Worm (Caenorhabditis elegans) whole organism, L1 larva: ENCODE results near the gene moc-2.

Experiments
- F16B12.6 ChIP-seq: fragments of 150-350 bp; optimal IDR thresholded peaks from 2 replicates; lab custom pipeline; 2014; ENCODE audit warnings: missing biosample characterization, missing genetic modification characterization
- efl-1 ChIP-seq, 4 experiments: fragments of 150-350 bp; optimal IDR thresholded peaks in 3 of 4; peaks in 1 of 4; 1 replicate in 1 of 4; 2 replicates in 3 of 4; lab custom pipeline; 2014; ENCODE audit warnings: missing biosample characterization in 2 of 4, missing genetic modification characterization in 2 of 4, missing genetic modification reagents in 2 of 4
- elt-2 ChIP-seq: sonication (generic microtip); optimal IDR thresholded peaks from 2 replicates; lab custom pipeline; 2016; ENCODE audit warnings: missing genetic modification characterization, mild to moderate bottlenecking, inconsistent platforms, missing compliant biosample characterization, missing genetic modification reagents
- lin-13 ChIP-seq: fragments of 150-350 bp; optimal IDR thresholded peaks from 2 replicates; lab custom pipeline; 2014; ENCODE audit warnings: missing biosample characterization, missing genetic modification reagents, missing genetic modification characterization
- lin-39 ChIP-seq: fragments of 150-350 bp; optimal IDR thresholded peaks from 2 replicates; lab custom pipeline; 2014; ENCODE audit warnings: missing biosample characterization, missing genetic modification reagents, missing genetic modification characterization
- lsy-2 ChIP-seq, 2 experiments: fragments of 150-350 bp; optimal IDR thresholded peaks; 2 replicates each; lab custom pipeline; 2014; ENCODE audit warnings: missing biosample characterization in 2 of 2, missing genetic modification characterization in 2 of 2
- nhr-76 ChIP-seq: sonication (generic microtip); optimal IDR thresholded peaks from 2 replicates; lab custom pipeline; 2017; ENCODE audit warnings: missing biosample characterization, missing genetic modification characterization
- pag-3 ChIP-seq: sonication (generic microtip); optimal IDR thresholded peaks from 2 replicates; lab custom pipeline; 2017; ENCODE audit warnings: missing genetic modification characterization, mild to moderate bottlenecking, missing compliant biosample characterization, antibody characterized with exemption, borderline replicate concordance; ENCODE audit not compliant: insufficient read depth
- ztf-11 ChIP-seq, 2 experiments: sonication (generic microtip); optimal IDR thresholded peaks; 2 replicates each; lab custom pipeline; 2016 to 2017; ENCODE audit warnings: missing genetic modification characterization in 2 of 2, missing biosample characterization in 1 of 2, missing compliant biosample characterization in 1 of 2

- TF ChIP-seq nhr-76 (tag; lab: Kevin White, UChicago) (no peak), lsy-2 (tag; optimal IDR thresholded peaks at IDR 0.05; lab: Kevin White, UChicago) (no peak), F16B12.6 (no peak), ztf-11 (tag; optimal IDR thresholded peaks at IDR 0.05; lab: Kevin White, UChicago) (no peak), lin-39 (tag; lab: Kevin White, UChicago) (no peak), pag-3 (no peak), elt-2 (tag; lab: Kevin White, UChicago) (no peak), efl-1 (optimal IDR thresholded peaks at IDR 0.05; lab: Kevin White, UChicago) (no peak), efl-1 (GFP tag; optimal IDR thresholded peaks at IDR 0.05 in 1 of 2; lab: Kevin White, UChicago) (no peak), lin-13 (GFP tag; lab: Kevin White, UChicago) (no peak)
Observed at ce11 chrV:6498903-6499302, 5.1 kb downstream of the moc-2 start, which contains the start of gene W01A11.1.
